Worm (Caenorhabditis elegans) whole organism, mixed stage, embryonic: ENCODE measurements around the gene thoc-7.

Source experiments
- ceh-83 ChIP-seq: fragments of 200-800 bp; sonication (Bioruptor generic); optimal IDR thresholded peaks from 2 replicates; lab custom pipeline; 2018; ENCODE audit warnings: mild to moderate bottlenecking, missing genetic modification characterization, missing compliant biosample characterization
- ces-1 ChIP-seq: fragments of 150-350 bp; optimal IDR thresholded peaks from 2 replicates; lab custom pipeline; 2014; ENCODE audit warnings: missing biosample characterization, missing genetic modification reagents, missing genetic modification characterization
- elt-3 ChIP-seq: fragments of 150-350 bp; optimal IDR thresholded peaks from 2 replicates; lab custom pipeline; 2014; ENCODE audit warnings: missing biosample characterization, missing genetic modification characterization
- mep-1 ChIP-seq: fragments of 150-350 bp; optimal IDR thresholded peaks from 2 replicates; lab custom pipeline; 2017; ENCODE audit warnings: missing biosample characterization, missing genetic modification reagents, missing genetic modification characterization, inconsistent platforms
- nhr-237 ChIP-seq: fragments of 150-350 bp; optimal IDR thresholded peaks from 2 replicates; lab custom pipeline; 2014; ENCODE audit warnings: missing biosample characterization, missing genetic modification characterization
- snpc-4 ChIP-seq: fragments of 150-350 bp; optimal IDR thresholded peaks from 2 replicates; lab custom pipeline; 2014; ENCODE audit warnings: missing biosample characterization, missing genetic modification characterization
- sptf-1 ChIP-seq: sonication (generic microtip); optimal IDR thresholded peaks from 2 replicates; lab custom pipeline; 2017; ENCODE audit warnings: mild to moderate bottlenecking, missing genetic modification characterization, moderate library complexity, missing compliant biosample characterization
- unc-62 ChIP-seq: fragments of 150-350 bp; optimal IDR thresholded peaks from 2 replicates; lab custom pipeline; 2014; ENCODE audit warnings: missing biosample characterization, missing genetic modification reagents, missing genetic modification characterization

ce11 chrIV:13877707-13878106 is 4.8 kb upstream of the thoc-7 start:
- TF ChIP-seq elt-3 (tag; lab: Kevin White, UChicago) (no peak), sptf-1 (tag; lab: Kevin White, UChicago) (no peak), ces-1 (GFP tag; lab: Kevin White, UChicago) (peak; percentile 57), unc-62 (no peak), nhr-237 (tag; lab: Kevin White, UChicago) (no peak), mep-1 (tag; lab: Kevin White, UChicago) (no peak), snpc-4 (no peak), ceh-83 (GFP tag; lab: Kevin White, UChicago) (no peak)
